Worm (Caenorhabditis elegans): Measurements from ENCODE around the gene irk-1.

The irk-1 gene

DNA sequence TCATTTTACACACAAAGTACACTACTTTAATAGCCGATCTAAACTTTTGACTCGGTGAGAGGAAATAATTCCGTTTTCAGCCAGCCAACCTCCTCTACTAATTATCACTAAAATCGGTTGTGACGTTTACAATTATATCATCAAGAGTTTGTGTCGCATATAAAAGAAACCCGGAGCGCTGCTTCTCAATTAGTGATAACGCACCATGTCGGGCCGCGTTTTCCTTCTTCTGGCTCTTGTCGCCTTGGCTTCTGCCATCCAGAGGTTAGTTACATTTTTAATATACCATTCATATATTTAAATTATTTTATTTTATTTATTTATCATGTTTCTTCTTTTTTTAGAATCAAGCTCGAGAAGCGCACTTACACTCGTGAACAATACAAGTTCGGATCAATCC lies 13.1 kb upstream of the irk-1 start, which contains the start of gene asp-3:
TSS of gene asp-3 (plus strand) at position 79 of the 400 bp plus-strand sequence.
- no peak for TF ChIP-seq med-1 (GFP tag; optimal IDR thresholded peaks at IDR 0.05; ENCODE audit: insufficient read depth)
- no peak for TF ChIP-seq flt-1 (GFP tag; IDR thresholded peaks at IDR 0.05)
- TF ChIP-seq cog-1 (tag; optimal IDR thresholded peaks at IDR 0.05): no peak
- TF ChIP-seq ref-1 (GFP tag; conservative IDR thresholded peaks at IDR 0.05): no peak
- no peak for TF ChIP-seq klf-2 (GFP tag; conservative IDR thresholded peaks at IDR 0.05)
- no peak for TF ChIP-seq ztf-29 (GFP tag; IDR thresholded peaks at IDR 0.05)
- TF ChIP-seq tab-1 (GFP tag; IDR thresholded peaks at IDR 0.05): no peak
- no peak for TF ChIP-seq T22C8.4 (GFP tag; IDR thresholded peaks at IDR 0.05)
- no peak for TF ChIP-seq ztf-23 (GFP tag; IDR thresholded peaks at IDR 0.05)

- TF ChIP-seq tab-1 (GFP tag; IDR thresholded peaks at IDR 0.05) (no peak), ref-1 (GFP tag; conservative IDR thresholded peaks at IDR 0.05) (no peak), flt-1 (GFP tag; IDR thresholded peaks at IDR 0.05) (no peak), ztf-23 (GFP tag; IDR thresholded peaks at IDR 0.05) (no peak), T22C8.4 (GFP tag; IDR thresholded peaks at IDR 0.05) (no peak), klf-2 (GFP tag; conservative IDR thresholded peaks at IDR 0.05) (no peak), med-1 (GFP tag; optimal IDR thresholded peaks at IDR 0.05; ENCODE audit: insufficient read depth) (no peak), ztf-29 (GFP tag; IDR thresholded peaks at IDR 0.05) (no peak), cog-1 (tag; optimal IDR thresholded peaks at IDR 0.05) (no peak)
These were observed 12.5 kb upstream of the irk-1 start for ce11 chrX:6790457-6790856.

- TF ChIP-seq med-1 (GFP tag; optimal IDR thresholded peaks at IDR 0.05; ENCODE audit: insufficient read depth) (no peak), cog-1 (tag; optimal IDR thresholded peaks at IDR 0.05) (no peak), klf-2 (GFP tag; conservative IDR thresholded peaks at IDR 0.05) (no peak), T22C8.4 (GFP tag; IDR thresholded peaks at IDR 0.05) (no peak), flt-1 (GFP tag; IDR thresholded peaks at IDR 0.05) (no peak), ref-1 (GFP tag; conservative IDR thresholded peaks at IDR 0.05) (no peak), tab-1 (GFP tag; IDR thresholded peaks at IDR 0.05) (no peak), ztf-29 (GFP tag; IDR thresholded peaks at IDR 0.05) (no peak), ztf-23 (GFP tag; IDR thresholded peaks at IDR 0.05) (no peak)
These were observed 11.2 kb upstream of the irk-1 start, which contains the start of gene sgca-1 for ce11 chrX:6788965-6789573. Gene sgca-1, minus strand, starts transcription at chrX:6789548.

- TF ChIP-seq flt-1 (GFP tag; IDR thresholded peaks at IDR 0.05): no peak
- no peak for TF ChIP-seq T22C8.4 (GFP tag; IDR thresholded peaks at IDR 0.05)
- TF ChIP-seq klf-2 (GFP tag; conservative IDR thresholded peaks at IDR 0.05): no peak
- TF ChIP-seq ztf-23 (GFP tag; IDR thresholded peaks at IDR 0.05): no peak
- no peak for TF ChIP-seq tab-1 (GFP tag; IDR thresholded peaks at IDR 0.05)
- TF ChIP-seq med-1 (GFP tag; optimal IDR thresholded peaks at IDR 0.05; ENCODE audit: insufficient read depth): no peak
- no peak for TF ChIP-seq cog-1 (tag; optimal IDR thresholded peaks at IDR 0.05)
- no peak for TF ChIP-seq ztf-29 (GFP tag; IDR thresholded peaks at IDR 0.05)
- no peak for TF ChIP-seq ref-1 (GFP tag; conservative IDR thresholded peaks at IDR 0.05)
These were observed 6.3 kb upstream of the irk-1 start, which contains the start of gene bgal-2 for ce11 chrX:6784181-6784580. Gene bgal-2, plus strand, starts transcription at chrX:6784411.

- TF ChIP-seq klf-2 (GFP tag; conservative IDR thresholded peaks at IDR 0.05): no peak
- TF ChIP-seq ztf-23 (GFP tag; IDR thresholded peaks at IDR 0.05): no peak
- no peak for TF ChIP-seq tab-1 (GFP tag; IDR thresholded peaks at IDR 0.05)
- no peak for TF ChIP-seq ztf-29 (GFP tag; IDR thresholded peaks at IDR 0.05)
- TF ChIP-seq T22C8.4 (GFP tag; IDR thresholded peaks at IDR 0.05): no peak
- TF ChIP-seq cog-1 (tag; optimal IDR thresholded peaks at IDR 0.05): no peak
These were observed 4.9 kb upstream of the irk-1 start, which contains the start of gene idpp-6 for ce11 chrX:6782857-6783256. Gene idpp-6, plus strand, starts transcription at chrX:6783157.

ce11 chrX:6761688-6762185 lies 16.2 kb downstream of the irk-1 start, which contains the start of gene abts-4:
Gene abts-4, minus strand, starts transcription at chrX:6761738.
- no peak for TF ChIP-seq ref-1 (GFP tag; conservative IDR thresholded peaks at IDR 0.05)
- no peak for TF ChIP-seq ztf-29 (GFP tag; IDR thresholded peaks at IDR 0.05)

- no peak for TF ChIP-seq cog-1 (tag; optimal IDR thresholded peaks at IDR 0.05)
- no peak for TF ChIP-seq ztf-23 (GFP tag; IDR thresholded peaks at IDR 0.05)
- no peak for TF ChIP-seq T22C8.4 (GFP tag; IDR thresholded peaks at IDR 0.05)
- no peak for TF ChIP-seq ref-1 (GFP tag; conservative IDR thresholded peaks at IDR 0.05)
- TF ChIP-seq tab-1 (GFP tag; IDR thresholded peaks at IDR 0.05): no peak
- TF ChIP-seq klf-2 (GFP tag; conservative IDR thresholded peaks at IDR 0.05): no peak
- no peak for TF ChIP-seq flt-1 (GFP tag; IDR thresholded peaks at IDR 0.05)
- no peak for TF ChIP-seq ztf-29 (GFP tag; IDR thresholded peaks at IDR 0.05)
- no peak for TF ChIP-seq med-1 (GFP tag; optimal IDR thresholded peaks at IDR 0.05; ENCODE audit: insufficient read depth)
These were observed 16.7 kb downstream of the irk-1 start for ce11 chrX:6761211-6761610.

- TF ChIP-seq flt-1 (GFP tag; IDR thresholded peaks at IDR 0.05): no peak
- no peak for TF ChIP-seq T22C8.4 (GFP tag; IDR thresholded peaks at IDR 0.05)
These were observed 27.8 kb downstream of the irk-1 start for ce11 chrX:6750145-6750544.

DNA sequence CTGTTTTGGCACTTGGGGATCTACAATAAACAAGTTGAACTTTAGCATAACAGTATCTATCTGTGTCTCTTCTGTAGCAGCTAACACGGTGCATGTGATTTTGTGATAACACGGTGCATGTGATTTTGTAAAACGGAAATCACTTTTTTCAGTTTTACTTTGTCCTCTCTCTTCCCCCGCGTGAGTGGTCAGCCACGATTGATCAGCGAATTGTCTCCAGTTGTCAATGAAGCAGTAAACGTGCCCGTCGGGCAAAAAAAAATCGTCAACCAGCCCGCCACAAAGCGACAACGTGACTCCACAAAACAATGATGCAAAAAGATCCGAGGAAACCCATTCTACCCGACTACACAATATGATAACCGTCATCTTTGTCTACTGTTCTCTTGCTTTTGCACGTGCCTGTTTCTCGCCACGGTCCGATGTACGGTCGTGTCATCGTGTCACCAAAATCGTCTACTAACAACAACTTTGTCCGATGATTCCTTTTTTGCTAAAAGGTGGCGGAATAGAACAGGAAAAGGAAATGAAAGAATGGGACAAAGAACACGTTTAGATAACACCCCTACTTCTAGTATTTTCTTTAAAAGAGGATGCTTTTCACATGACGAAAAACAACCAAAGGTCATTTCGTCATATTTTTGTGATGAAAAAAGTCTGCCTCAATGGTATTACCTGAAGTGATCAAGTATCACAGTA lies 28.6 kb downstream of the irk-1 start:
- TF ChIP-seq T22C8.4 (GFP tag; IDR thresholded peaks at IDR 0.05): no peak
- TF ChIP-seq ztf-29 (GFP tag; IDR thresholded peaks at IDR 0.05): no peak
- TF ChIP-seq klf-2 (GFP tag; conservative IDR thresholded peaks at IDR 0.05): no peak
- TF ChIP-seq ztf-23 (GFP tag; IDR thresholded peaks at IDR 0.05): no peak
- no peak for TF ChIP-seq med-1 (GFP tag; optimal IDR thresholded peaks at IDR 0.05; ENCODE audit: insufficient read depth)
- TF ChIP-seq cog-1 (tag; optimal IDR thresholded peaks at IDR 0.05): no peak
- TF ChIP-seq tab-1 (GFP tag; IDR thresholded peaks at IDR 0.05): no peak
- TF ChIP-seq flt-1 (GFP tag; IDR thresholded peaks at IDR 0.05): no peak
- TF ChIP-seq ref-1 (GFP tag; conservative IDR thresholded peaks at IDR 0.05): no peak

Data from whole organism, midembryonic.